Fruit fly (Drosophila melanogaster): Measurements from ENCODE around the gene Osi2.

DNA sequence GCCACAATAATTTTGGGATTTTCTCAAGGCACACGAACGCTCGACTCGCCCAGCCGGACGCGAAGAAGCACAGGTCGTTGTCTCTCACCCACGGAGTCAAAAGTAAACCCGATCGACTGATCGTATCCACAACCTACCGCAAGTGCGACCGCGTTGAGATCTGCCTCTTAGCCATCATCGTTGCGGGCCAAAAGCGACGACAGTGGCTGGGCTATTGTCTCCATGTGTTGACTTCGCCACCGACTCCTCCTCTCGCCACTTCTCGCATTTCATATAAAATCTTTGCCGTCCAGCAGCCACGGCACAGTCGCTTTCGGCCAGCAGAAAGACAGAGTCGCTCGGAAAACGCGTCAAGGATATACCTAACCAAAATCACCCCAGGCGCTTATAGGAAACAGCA is at the start of gene Osi2:
- no peak for TF ChIP-seq pan (optimal IDR thresholded peaks at IDR 0.05)
- TF ChIP-seq ey (GFP tag; optimal IDR thresholded peaks at IDR 0.05) = no peak
- TF ChIP-seq usp (GFP tag; optimal IDR thresholded peaks at IDR 0.05) = no peak
- TF ChIP-seq dmrt93B (GFP tag; optimal IDR thresholded peaks at IDR 0.05) = no peak
- no peak for TF ChIP-seq N (GFP tag; optimal IDR thresholded peaks at IDR 0.05)
- TF ChIP-seq Dif (GFP tag; optimal IDR thresholded peaks at IDR 0.05; ENCODE audit: partially characterized antibody) = no peak
- no peak for TF ChIP-seq psq (GFP tag; optimal IDR thresholded peaks at IDR 0.05)
- TF ChIP-seq Hnf4 (GFP tag; optimal IDR thresholded peaks at IDR 0.05) = no peak
